Worm (Caenorhabditis elegans): ENCODE results near the gene abu-8.

abu-8 gene

ce11 chrV:5143785-5144184 is 50.6 kb downstream of the abu-8 start, which contains the start of gene srh-129:
Gene srh-129 (minus strand): TSS chrV:5143885.
- TF ChIP-seq syd-9 (tag; optimal IDR thresholded peaks at IDR 0.05), result no peak
- no peak for TF ChIP-seq elt-2 (tag; optimal IDR thresholded peaks at IDR 0.05)
- TF ChIP-seq sox-4 (tag; optimal IDR thresholded peaks at IDR 0.05), result no peak
- TF ChIP-seq tbx-2 (tag; optimal IDR thresholded peaks at IDR 0.05), result no peak
- TF ChIP-seq lin-11 (tag; optimal IDR thresholded peaks at IDR 0.05), result no peak
- no peak for TF ChIP-seq ref-2 (tag; optimal IDR thresholded peaks at IDR 0.05)
- no peak for TF ChIP-seq ceh-6 (GFP tag; optimal IDR thresholded peaks at IDR 0.05)
